Fruit fly (Drosophila melanogaster): Measurements from ENCODE around the gene CG9114.

DNA sequence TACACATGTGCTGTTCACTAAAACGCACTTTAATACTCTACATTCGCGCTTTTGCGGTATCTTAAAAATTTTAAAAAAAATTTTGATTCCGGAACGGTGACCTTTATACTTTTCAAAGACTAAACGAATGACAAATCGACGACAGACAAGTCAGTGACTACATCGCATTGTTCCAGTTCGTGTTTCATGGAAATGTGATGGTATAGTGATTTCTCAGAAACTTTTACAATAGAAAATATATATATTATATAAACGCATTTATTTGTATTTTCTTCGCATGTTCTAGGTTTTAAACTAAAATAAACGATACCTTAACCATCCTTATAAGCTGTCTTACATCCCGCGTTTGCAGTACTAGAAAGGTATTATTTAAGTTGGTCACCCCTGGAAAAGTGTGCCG, 28.0 kb upstream of the CG9114 start, which contains the start of gene Pp1-13C:
- TF ChIP-seq D1 (tag; optimal IDR thresholded peaks at IDR 0.05) (no peak), CG9948 (tag; optimal IDR thresholded peaks at IDR 0.05) (no peak), CG14655 (GFP tag; optimal IDR thresholded peaks at IDR 0.05) (no peak), Snoo (tag; optimal IDR thresholded peaks at IDR 0.05) (no peak), Pif1B (GFP tag; optimal IDR thresholded peaks at IDR 0.05) (no peak), Pif1A (GFP tag; optimal IDR thresholded peaks at IDR 0.05) (no peak), gl (tag; optimal IDR thresholded peaks at IDR 0.05) (no peak), rn (GFP tag; IDR thresholded peaks at IDR 0.05) (no peak), EcR (GFP tag; optimal IDR thresholded peaks at IDR 0.05) (no peak)
